Worm (Caenorhabditis elegans): ENCODE measurements around the gene try-11.

DNA sequence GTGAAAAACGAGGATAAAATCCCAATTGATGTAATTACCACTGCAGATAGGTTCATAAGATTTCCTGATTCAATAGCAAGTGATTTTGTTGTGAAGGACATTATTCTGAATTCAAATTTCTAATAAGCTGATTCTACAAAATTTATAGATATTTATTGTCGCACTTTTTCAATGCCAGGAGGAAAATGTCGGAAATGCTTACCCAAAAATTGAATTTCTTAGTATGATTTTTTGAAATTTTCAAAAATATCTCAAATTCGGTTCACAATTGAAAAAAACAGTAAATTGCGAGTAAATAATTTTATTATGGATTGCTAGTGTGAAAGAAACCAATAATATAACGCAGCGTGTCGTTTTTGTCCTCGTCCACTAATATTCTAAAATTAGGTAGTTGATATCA, 41.4 kb downstream of the try-11 start, which contains the start of gene srbc-10:
- TF ChIP-seq ama-1 (optimal IDR thresholded peaks at IDR 0.05) = no peak
- TF ChIP-seq hmbx-1 (tag; optimal IDR thresholded peaks at IDR 0.05) = no peak
- TF ChIP-seq F13C5.2 (tag; optimal IDR thresholded peaks at IDR 0.05) = no peak
